Fruit fly (Drosophila melanogaster) whole organism, wandering third instar larva: ENCODE measurements around the gene CG9240.

Experiments
- CG9705 ChIP-seq: fragments of 200-800 bp; sonication (Bioruptor generic); optimal IDR thresholded peaks from 2 replicates; lab custom pipeline; 2018; ENCODE audit warnings: missing biosample characterization, mild to moderate bottlenecking, missing genetic modification characterization
- Hnf4 ChIP-seq: fragments of 200-800 bp; sonication (Bioruptor generic); optimal IDR thresholded peaks from 2 replicates; lab custom pipeline; 2016; ENCODE audit warnings: missing biosample characterization, mild to moderate bottlenecking, missing genetic modification characterization
- Jra ChIP-seq: sonication (Bioruptor generic); optimal IDR thresholded peaks from 2 replicates; lab custom pipeline; 2016; ENCODE audit warnings: missing biosample characterization, missing genetic modification characterization
- Myc ChIP-seq: fragments of >200 bp; optimal IDR thresholded peaks from 2 replicates; lab custom pipeline; 2017
- N ChIP-seq: fragments of >200 bp; optimal IDR thresholded peaks from 2 replicates; lab custom pipeline; 2018; ENCODE audit warnings: missing biosample characterization, missing external identifiers, missing genetic modification characterization
- br ChIP-seq: fragments of 200-800 bp; sonication (Bioruptor generic); optimal IDR thresholded peaks from 2 replicates; lab custom pipeline; 2016; ENCODE audit warnings: missing biosample characterization, missing genetic modification characterization
- dmrt93B ChIP-seq: fragments of 200-800 bp; sonication (Bioruptor generic); optimal IDR thresholded peaks from 2 replicates; lab custom pipeline; 2018; ENCODE audit warnings: missing biosample characterization, mild to moderate bottlenecking, missing genetic modification characterization
- dsf ChIP-seq: sonication (Bioruptor generic); optimal IDR thresholded peaks from 2 replicates; lab custom pipeline; 2016; ENCODE audit warnings: missing biosample characterization, missing genetic modification characterization, borderline replicate concordance
- fru ChIP-seq: fragments of 200-800 bp; sonication (Bioruptor generic); optimal IDR thresholded peaks from 3 replicates; lab custom pipeline; 2016; ENCODE audit warnings: missing biosample characterization, mild to moderate bottlenecking, missing genetic modification characterization
- jim ChIP-seq: fragments of 175-275, 200-325 bp; sonication (Bioruptor generic); optimal IDR thresholded peaks from 2 replicates; lab custom pipeline; 2016; ENCODE audit warnings: missing biosample characterization, mild to moderate bottlenecking, missing genetic modification characterization
- psq ChIP-seq: fragments of 200-800 bp; sonication (Bioruptor generic); optimal IDR thresholded peaks from 3 replicates; lab custom pipeline; 2017; ENCODE audit warnings: missing biosample characterization, mild to moderate bottlenecking, missing genetic modification characterization, moderate library complexity
- sage ChIP-seq: fragments of 200-800 bp; sonication (Bioruptor generic); optimal IDR thresholded peaks from 2 replicates; lab custom pipeline; 2016; ENCODE audit warnings: missing biosample characterization, mild to moderate bottlenecking, missing genetic modification characterization
- sv ChIP-seq: fragments of 200-800 bp; sonication (Bioruptor generic); optimal IDR thresholded peaks from 3 replicates; lab custom pipeline; 2016; ENCODE audit warnings: missing biosample characterization, missing genetic modification characterization

DNA sequence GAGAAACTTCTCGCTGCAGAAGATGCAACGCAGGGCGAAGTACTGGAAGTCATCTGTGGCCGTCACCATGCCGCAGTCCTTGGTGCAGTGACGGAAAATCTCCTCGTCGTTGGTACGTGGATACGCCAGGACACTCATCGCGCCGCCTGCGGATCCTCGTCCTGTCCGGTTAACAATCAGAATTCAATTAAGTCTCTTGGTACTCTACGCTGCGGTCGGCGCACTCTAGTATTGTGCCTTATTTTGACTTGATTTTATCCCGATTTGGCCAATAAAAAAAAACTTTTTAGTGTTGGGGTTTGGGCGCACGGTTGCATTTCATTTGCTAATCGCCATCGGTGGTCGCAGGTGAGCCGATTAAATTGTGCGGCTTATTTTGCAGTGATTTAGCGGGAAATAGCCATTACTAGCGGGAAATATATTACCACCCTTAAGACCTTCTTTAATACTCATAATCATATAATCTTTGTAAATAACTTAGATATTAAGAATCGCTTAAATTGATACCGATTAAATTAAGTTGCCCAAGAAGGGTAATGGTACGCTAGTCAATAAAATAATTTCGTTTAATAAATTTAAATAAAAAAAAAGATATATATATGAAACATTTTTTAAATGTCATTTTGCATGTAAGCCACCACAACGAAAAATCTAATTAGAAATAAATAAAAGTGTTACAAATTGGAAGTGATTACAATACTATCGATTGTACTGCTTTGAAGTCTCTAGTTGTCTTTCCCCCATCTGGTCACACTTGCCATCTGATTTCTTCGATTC is 45.0 kb upstream of the CG9240 start, which contains the start of the genes CG8944 and CCT6:
- peak; percentile 18 for TF ChIP-seq psq
- no peak for TF ChIP-seq dmrt93B (GFP tag; lab: Kevin White, UChicago)
- no peak for TF ChIP-seq sv
- no peak for TF ChIP-seq dsf (GFP tag; lab: Kevin White, UChicago)
- TF ChIP-seq Hnf4, result no peak
- TF ChIP-seq Myc (lab: Kevin White, UChicago), result peak; percentile 74
- no peak for TF ChIP-seq fru (GFP tag; lab: Kevin White, UChicago)
- no peak for TF ChIP-seq sage (GFP tag; lab: Kevin White, UChicago)
- no peak for TF ChIP-seq CG9705 (GFP tag; lab: Kevin White, UChicago)
- TF ChIP-seq jim, result no peak
- no peak for TF ChIP-seq N
- no peak for TF ChIP-seq br (GFP tag; lab: Kevin White, UChicago)
- no peak for TF ChIP-seq Jra (GFP tag; lab: Kevin White, UChicago)
